Fruit fly (Drosophila melanogaster) whole organism, prepupa: ENCODE data around the gene PGRP-LF.

ENCODE experiments used
- CG1621 ChIP-seq: fragments of 200-800 bp; sonication (Bioruptor generic); optimal IDR thresholded peaks from 3 replicates; lab custom pipeline; 2018; ENCODE audit warnings: missing biosample characterization, mild to moderate bottlenecking, missing genetic modification characterization
- CG8119 ChIP-seq: fragments of 200-800 bp; sonication (Bioruptor generic); IDR thresholded peaks from 3 replicates; pipeline ENCODE4 v1.3.6; 2022; ENCODE audit warnings: missing biosample characterization, missing genetic modification characterization
- CG8632 ChIP-seq: fragments of 200-800 bp; sonication (Bioruptor generic); optimal IDR thresholded peaks from 3 replicates; lab custom pipeline; 2016; ENCODE audit warnings: missing biosample characterization, missing genetic modification characterization
- CG9139 ChIP-seq: fragments of 200-800 bp; sonication (Bioruptor generic); optimal IDR thresholded peaks from 3 replicates; lab custom pipeline; 2017; ENCODE audit warnings: missing biosample characterization, mild to moderate bottlenecking, missing genetic modification characterization
- Ets96B ChIP-seq: fragments of 200-800 bp; optimal IDR thresholded peaks from 2 replicates; lab custom pipeline; 2019; ENCODE audit warnings: missing biosample characterization, mild to moderate bottlenecking, missing genetic modification characterization, moderate library complexity
- Hr39 ChIP-seq: fragments of 200-800 bp; sonication (Bioruptor generic); optimal IDR thresholded peaks from 2 replicates; lab custom pipeline; 2016; ENCODE audit warnings: missing biosample characterization, missing genetic modification characterization
- OdsH ChIP-seq: fragments of 200-800 bp; sonication (Bioruptor generic); optimal IDR thresholded peaks from 3 replicates; lab custom pipeline; 2016; ENCODE audit warnings: missing biosample characterization, missing genetic modification characterization
- Sox14 ChIP-seq: fragments of 200-800 bp; sonication (Bioruptor generic); optimal IDR thresholded peaks from 3 replicates; lab custom pipeline; 2016; ENCODE audit warnings: missing biosample characterization, missing genetic modification characterization
- dsx ChIP-seq: fragments of 200-800 bp; optimal IDR thresholded peaks from 3 replicates; lab custom pipeline; 2019; ENCODE audit warnings: missing biosample characterization, mild to moderate bottlenecking, missing genetic modification characterization, moderate library complexity; ENCODE audit not compliant: poor library complexity, severe bottlenecking
- svp ChIP-seq: fragments of 200-800 bp; sonication (Bioruptor generic); peaks from one replicate; lab custom pipeline; 2016; ENCODE audit warnings: missing biosample characterization, missing genetic modification characterization

- TF ChIP-seq CG8632 (no peak), Hr39 (GFP tag; lab: Kevin White, UChicago) (no peak), OdsH (no peak), Sox14 (GFP tag; lab: Kevin White, UChicago) (peak; percentile 67), CG9139 (GFP tag; lab: Kevin White, UChicago) (peak; percentile 23), Ets96B (tag; lab: Kevin White, UChicago) (no peak), svp (peak; percentile 34), CG1621 (tag; lab: Kevin White, UChicago) (no peak), CG8119 (GFP tag; lab: Robert Waterston, UW) (0 out of 3 replicates have a peak, but pooled peaks have one; percentile 18), dsx (GFP tag; lab: Kevin White, UChicago) (no peak)
Observed at dm6 chr3L:9379484-9380343, 30.3 kb downstream of the PGRP-LF start, which contains the start of gene Hsp67Ba.
